Worm (Caenorhabditis elegans) whole organism, L4 larva: Measurements from ENCODE around the gene mdh-1.

ENCODE experiments used
- F49E8.2 ChIP-seq: sonication (generic microtip); optimal IDR thresholded peaks from 2 replicates; lab custom pipeline; 2016; ENCODE audit warnings: missing compliant biosample characterization, mild to moderate bottlenecking, missing genetic modification characterization, borderline replicate concordance
- aha-1 ChIP-seq: fragments of 150-350 bp; peaks from one replicate; lab custom pipeline; 2014; ENCODE audit warnings: missing biosample characterization, missing genetic modification characterization
- nhr-25 ChIP-seq: sonication (generic microtip); optimal IDR thresholded peaks from 2 replicates; lab custom pipeline; 2017; ENCODE audit warnings: missing genetic modification characterization, mild to moderate bottlenecking, missing compliant biosample characterization, antibody characterized with exemption, moderate library complexity, borderline replicate concordance; ENCODE audit not compliant: insufficient read depth

DNA sequence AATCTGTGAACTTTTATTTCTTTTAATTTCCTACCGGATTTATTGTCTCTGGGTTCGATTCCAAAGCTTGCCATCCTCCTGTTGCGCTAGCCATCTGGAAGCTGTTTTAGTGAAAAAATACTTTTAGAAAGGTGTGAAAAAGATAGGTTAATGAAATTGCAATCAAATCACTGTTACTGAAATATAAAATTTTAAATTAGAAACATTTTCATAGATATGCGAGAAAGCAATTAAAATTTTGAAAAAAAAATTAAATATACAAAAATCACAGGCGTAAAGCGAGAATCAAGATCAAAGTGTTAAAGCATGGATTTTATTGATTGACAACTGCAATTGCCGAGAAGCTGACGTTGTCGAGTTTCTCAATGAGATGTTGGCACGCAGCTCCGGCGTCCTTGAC is 6.6 kb downstream of the mdh-1 start, which contains the start of gene ubh-2:
- TF ChIP-seq aha-1 (no peak), F49E8.2 (tag; lab: Kevin White, UChicago) (no peak), nhr-25 (no peak)
